Worm (Caenorhabditis elegans): ENCODE data around the gene ZC13.2.

DNA sequence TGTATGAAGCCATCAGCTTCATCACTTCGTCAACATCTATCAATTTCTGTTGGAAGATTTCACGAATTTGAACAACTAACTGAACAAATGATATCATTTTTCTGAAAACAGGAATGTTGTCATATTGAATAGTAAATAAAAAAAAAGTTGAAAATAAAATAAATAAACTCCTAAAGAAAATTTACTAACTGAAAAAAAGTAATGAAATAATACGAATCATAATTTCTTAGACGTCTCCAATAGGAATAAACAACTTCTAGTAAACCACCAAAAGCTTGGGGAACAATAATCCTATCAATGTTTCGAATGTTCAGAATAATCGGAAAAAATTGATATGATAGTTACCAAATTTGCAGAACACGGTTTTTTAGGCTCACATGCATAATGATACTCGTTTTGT, 17.0 kb upstream of the ZC13.2 start, which contains the start of gene cdo-1:
- no peak for TF ChIP-seq W03F9.2 (tag; optimal IDR thresholded peaks at IDR 0.05)
- TF ChIP-seq dao-5 (tag; optimal IDR thresholded peaks at IDR 0.05) = no peak
- TF ChIP-seq him-1 (tag; optimal IDR thresholded peaks at IDR 0.05) = no peak

Data from whole organism, L4/young adult.